Worm (Caenorhabditis elegans) whole organism, young adult: ENCODE results near the gene lys-4.

Source experiments
- F52B5.7 ChIP-seq: sonication (generic microtip); optimal IDR thresholded peaks from 2 replicates; lab custom pipeline; 2016; ENCODE audit warnings: mild to moderate bottlenecking, missing genetic modification characterization, missing compliant biosample characterization
- unc-62 ChIP-seq: fragments of 150-350 bp; optimal IDR thresholded peaks from 2 replicates; lab custom pipeline; 2014; ENCODE audit warnings: missing biosample characterization, missing genetic modification reagents, missing genetic modification characterization

DNA sequence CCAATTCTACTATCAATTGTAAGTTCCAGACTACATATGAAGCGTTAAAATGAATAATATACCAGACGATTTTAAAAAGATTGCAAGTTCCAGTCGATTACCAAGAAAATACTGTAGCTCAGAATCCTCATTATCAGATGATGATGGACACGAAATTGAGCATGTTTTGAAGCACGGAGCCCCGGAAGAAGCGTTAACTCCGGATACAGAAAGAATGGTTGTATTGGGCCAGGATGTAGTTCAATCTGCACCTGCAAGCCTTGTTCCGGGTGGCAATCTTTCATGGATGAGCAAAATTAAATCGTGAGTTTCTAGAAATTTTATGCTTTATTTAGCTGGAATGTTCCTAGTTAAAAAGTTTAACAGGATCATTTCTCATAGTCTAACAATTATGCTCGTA is 45.0 kb upstream of the lys-4 start, which contains the start of gene atg-4.2:
- TF ChIP-seq unc-62 (GFP tag; lab: Kevin White, UChicago) (no peak), F52B5.7 (tag; lab: Kevin White, UChicago) (no peak)
